Worm (Caenorhabditis elegans) whole organism, L4 larva: Measurements from ENCODE around the gene F46C5.6.

ENCODE experiments used
- F49E8.2 ChIP-seq: sonication (generic microtip); optimal IDR thresholded peaks from 2 replicates; lab custom pipeline; 2016; ENCODE audit warnings: missing compliant biosample characterization, mild to moderate bottlenecking, missing genetic modification characterization, borderline replicate concordance
- T26A8.4 ChIP-seq: fragments of 200-800 bp; sonication (Bioruptor generic); IDR thresholded peaks from 2 replicates; pipeline ENCODE4 v1.3.6; 2022; ENCODE audit warnings: missing genetic modification characterization, missing compliant biosample characterization
- ZK337.2 ChIP-seq: fragments of 200-800 bp; sonication (Bioruptor generic); IDR thresholded peaks from 2 replicates; pipeline ENCODE4 v1.3.6; 2022; ENCODE audit warnings: missing genetic modification reagents, missing genetic modification characterization, missing compliant biosample characterization
- ZK546.5 ChIP-seq, 2 experiments: sonication (generic microtip); optimal IDR thresholded peaks; 2 replicates each; lab custom pipeline; 2017; ENCODE audit warnings: missing biosample characterization in 2 of 2, missing genetic modification characterization in 2 of 2
- aha-1 ChIP-seq: fragments of 150-350 bp; peaks from one replicate; lab custom pipeline; 2014; ENCODE audit warnings: missing biosample characterization, missing genetic modification characterization
- aly-2 ChIP-seq: sonication (generic microtip); optimal IDR thresholded peaks from 2 replicates; lab custom pipeline; 2018; ENCODE audit warnings: missing biosample characterization, missing genetic modification characterization
- arid-1 ChIP-seq: fragments of 200-800 bp; sonication (Bioruptor generic); conservative IDR thresholded peaks from 2 replicates; pipeline ENCODE4 v1.3.6; 2022; ENCODE audit warnings: missing genetic modification reagents, missing genetic modification characterization, missing compliant biosample characterization
- attf-4 ChIP-seq: sonication (generic microtip); optimal IDR thresholded peaks from 3 replicates; lab custom pipeline; 2017; ENCODE audit warnings: missing biosample characterization, missing genetic modification characterization
- daf-16 ChIP-seq, 3 experiments: sonication (generic microtip); optimal IDR thresholded peaks; 2 replicates each; lab custom pipeline; 2016 to 2017; ENCODE audit warnings: missing genetic modification characterization in 3 of 3, missing genetic modification reagents in 3 of 3, mild to moderate bottlenecking in 2 of 3, missing compliant biosample characterization in 2 of 3, missing biosample characterization in 1 of 3, moderate library complexity in 1 of 3
- daf-19 ChIP-seq: fragments of 200-800 bp; sonication (Bioruptor generic); conservative IDR thresholded peaks from 2 replicates; pipeline ENCODE4 v1.3.6; 2022; ENCODE audit warnings: missing genetic modification characterization, missing compliant biosample characterization
- dmd-8 ChIP-seq: fragments of 200-800 bp; sonication (Bioruptor generic); IDR thresholded peaks from 2 replicates; pipeline ENCODE4 v1.3.6; 2022; ENCODE audit warnings: missing genetic modification characterization, missing compliant biosample characterization
- dpl-1 ChIP-seq: fragments of 150-350 bp; optimal IDR thresholded peaks from 2 replicates; lab custom pipeline; 2014; ENCODE audit warnings: missing biosample characterization, missing genetic modification reagents, missing genetic modification characterization
- egl-27 ChIP-seq: sonication (generic microtip); optimal IDR thresholded peaks from 3 replicates; lab custom pipeline; 2017; ENCODE audit warnings: missing biosample characterization, missing genetic modification reagents, missing genetic modification characterization
- egl-43 ChIP-seq: fragments of 200-800 bp; sonication (Bioruptor generic); IDR thresholded peaks from 2 replicates; pipeline ENCODE4 v1.3.6; 2022; ENCODE audit warnings: missing genetic modification reagents, missing genetic modification characterization, missing compliant biosample characterization
- fkh-10 ChIP-seq: fragments of 150-350 bp; optimal IDR thresholded peaks from 2 replicates; lab custom pipeline; 2014; ENCODE audit warnings: missing biosample characterization, missing genetic modification reagents, missing genetic modification characterization
- fos-1 ChIP-seq: fragments of 150-350 bp; optimal IDR thresholded peaks from 2 replicates; lab custom pipeline; 2014; ENCODE audit warnings: missing biosample characterization, missing genetic modification characterization
- hlh-11 ChIP-seq: fragments of 200-800 bp; sonication (Bioruptor generic); optimal IDR thresholded peaks from 2 replicates; lab custom pipeline; 2018; ENCODE audit warnings: mild to moderate bottlenecking, missing genetic modification characterization, missing compliant biosample characterization
- hmg-1.1 ChIP-seq: fragments of 200-800 bp; sonication (Bioruptor generic); IDR thresholded peaks from 2 replicates; pipeline ENCODE4 v1.3.6; 2022; ENCODE audit warnings: missing genetic modification reagents, missing genetic modification characterization, missing compliant biosample characterization
- lir-3 ChIP-seq: sonication (generic microtip); optimal IDR thresholded peaks from 2 replicates; lab custom pipeline; 2016; ENCODE audit warnings: mild to moderate bottlenecking, missing genetic modification characterization, missing compliant biosample characterization
- madf-5 ChIP-seq, 2 experiments: fragments of 200-800 bp; sonication (Bioruptor generic); IDR thresholded peaks; 2 replicates each; pipeline ENCODE4 v1.3.6; 2022; ENCODE audit warnings: missing compliant biosample characterization in 2 of 2, missing genetic modification characterization in 2 of 2
- madf-9 ChIP-seq: fragments of 200-800 bp; sonication (Bioruptor generic); conservative IDR thresholded peaks from 2 replicates; pipeline ENCODE4 v1.3.6; 2022; ENCODE audit warnings: missing genetic modification reagents, missing genetic modification characterization, missing compliant biosample characterization
- mdl-1 ChIP-seq, 2 experiments: fragments of 150-350 bp in 1 of 2; sonication (generic microtip) in 1 of 2; optimal IDR thresholded peaks; 2 replicates each; lab custom pipeline; 2014 to 2017; ENCODE audit warnings: missing biosample characterization in 2 of 2, missing genetic modification characterization in 2 of 2
- mdt-29 ChIP-seq: fragments of 200-800 bp; sonication (Bioruptor generic); IDR thresholded peaks from 2 replicates; pipeline ENCODE4 v1.3.6; 2022; ENCODE audit warnings: missing genetic modification reagents, missing genetic modification characterization, missing compliant biosample characterization
- mep-1 ChIP-seq: fragments of 150-350 bp; sonication (generic microtip); optimal IDR thresholded peaks from 3 replicates; lab custom pipeline; 2014; ENCODE audit warnings: missing biosample characterization, missing genetic modification characterization
- mxl-2 ChIP-seq: fragments of 200-800 bp; sonication (Bioruptor generic); conservative IDR thresholded peaks from 2 replicates; pipeline ENCODE4 v1.3.6; 2022; ENCODE audit warnings: missing genetic modification reagents, missing genetic modification characterization, missing compliant biosample characterization
- nhr-102 ChIP-seq: sonication (generic microtip); optimal IDR thresholded peaks from 2 replicates; lab custom pipeline; 2016; ENCODE audit warnings: mild to moderate bottlenecking, missing genetic modification characterization, moderate library complexity, missing compliant biosample characterization
- nhr-237 ChIP-seq: sonication (generic microtip); optimal IDR thresholded peaks from 2 replicates; lab custom pipeline; 2017; ENCODE audit warnings: missing biosample characterization, missing genetic modification characterization
- nhr-41 ChIP-seq: fragments of 200-800 bp; sonication (Bioruptor generic); IDR thresholded peaks from 2 replicates; pipeline ENCODE4 v1.3.6; 2022; ENCODE audit warnings: missing genetic modification reagents, missing genetic modification characterization, missing compliant biosample characterization
- nhr-42 ChIP-seq: fragments of 200-800 bp; sonication (Bioruptor generic); IDR thresholded peaks from 2 replicates; pipeline ENCODE4 v1.3.6; 2022; ENCODE audit warnings: missing genetic modification characterization, missing compliant biosample characterization
- nhr-6 ChIP-seq: fragments of 150-350 bp; optimal IDR thresholded peaks from 2 replicates; lab custom pipeline; 2014; ENCODE audit warnings: missing biosample characterization, missing genetic modification characterization
- nhr-77 ChIP-seq: fragments of 150-350 bp; optimal IDR thresholded peaks from 2 replicates; lab custom pipeline; 2014; ENCODE audit warnings: missing biosample characterization, missing genetic modification characterization
- pha-4 ChIP-seq, 2 experiments: fragments of 150-350 bp in 1 of 2; fragments of 200-800 bp in 1 of 2; sonication (Bioruptor generic) in 1 of 2; IDR thresholded peaks in 1 of 2; optimal IDR thresholded peaks in 1 of 2; 2 replicates each; pipeline versions ENCODE4 v1.3.6 to Lab custom; 2014 to 2022; ENCODE audit warnings: missing genetic modification characterization in 2 of 2, missing genetic modification reagents in 2 of 2, missing biosample characterization in 1 of 2, missing compliant biosample characterization in 1 of 2
- php-3 ChIP-seq: fragments of 200-800 bp; sonication (Bioruptor generic); IDR thresholded peaks from 2 replicates; pipeline ENCODE4 v1.3.6; 2022; ENCODE audit warnings: missing genetic modification reagents, missing genetic modification characterization, missing compliant biosample characterization
- pqm-1 ChIP-seq: sonication (generic microtip); optimal IDR thresholded peaks from 2 replicates; lab custom pipeline; 2017; ENCODE audit warnings: missing biosample characterization, missing genetic modification characterization
- rbr-2 ChIP-seq: sonication (generic microtip); optimal IDR thresholded peaks from 2 replicates; lab custom pipeline; 2016; ENCODE audit warnings: missing genotype, missing genetic modification characterization, missing compliant biosample characterization
- saeg-2 ChIP-seq: fragments of 200-800 bp; sonication (Bioruptor generic); IDR thresholded peaks from 2 replicates; pipeline ENCODE4 v1.3.6; 2022; ENCODE audit warnings: missing genetic modification reagents, missing genetic modification characterization, missing compliant biosample characterization
- set-16 ChIP-seq: fragments of 200-800 bp; sonication (Bioruptor generic); IDR thresholded peaks from 2 replicates; pipeline ENCODE4 v1.3.6; 2022; ENCODE audit warnings: missing genetic modification reagents, missing genetic modification characterization, missing compliant biosample characterization
- skn-1 ChIP-seq: fragments of 150-350 bp; optimal IDR thresholded peaks from 2 replicates; lab custom pipeline; 2014; ENCODE audit warnings: missing biosample characterization, missing genetic modification characterization
- snpc-4 ChIP-seq: fragments of 150-350 bp; optimal IDR thresholded peaks from 2 replicates; lab custom pipeline; 2014; ENCODE audit warnings: missing biosample characterization, missing genetic modification characterization
- spr-3 ChIP-seq: fragments of 200-800 bp; sonication (Bioruptor generic); optimal IDR thresholded peaks from 2 replicates; lab custom pipeline; 2018; ENCODE audit warnings: mild to moderate bottlenecking, missing genetic modification characterization, missing compliant biosample characterization
- unc-130 ChIP-seq: sonication (generic microtip); optimal IDR thresholded peaks from 2 replicates; lab custom pipeline; 2016; ENCODE audit warnings: missing genetic modification reagents, missing genetic modification characterization, missing compliant biosample characterization
- unc-62 ChIP-seq, 3 experiments: fragments of 150-350 bp in 1 of 3; sonication (generic microtip); optimal IDR thresholded peaks in 2 of 3; peaks in 1 of 3; 1 replicate in 1 of 3; 2 replicates in 2 of 3; lab custom pipeline; 2014 to 2017; ENCODE audit warnings: missing biosample characterization in 3 of 3, missing genetic modification characterization in 3 of 3, missing genetic modification reagents in 3 of 3, missing genotype in 1 of 3
- zag-1 ChIP-seq: fragments of 150-350 bp; optimal IDR thresholded peaks from 2 replicates; lab custom pipeline; 2014; ENCODE audit warnings: missing biosample characterization, missing genetic modification characterization

The F46C5.6 gene

DNA sequence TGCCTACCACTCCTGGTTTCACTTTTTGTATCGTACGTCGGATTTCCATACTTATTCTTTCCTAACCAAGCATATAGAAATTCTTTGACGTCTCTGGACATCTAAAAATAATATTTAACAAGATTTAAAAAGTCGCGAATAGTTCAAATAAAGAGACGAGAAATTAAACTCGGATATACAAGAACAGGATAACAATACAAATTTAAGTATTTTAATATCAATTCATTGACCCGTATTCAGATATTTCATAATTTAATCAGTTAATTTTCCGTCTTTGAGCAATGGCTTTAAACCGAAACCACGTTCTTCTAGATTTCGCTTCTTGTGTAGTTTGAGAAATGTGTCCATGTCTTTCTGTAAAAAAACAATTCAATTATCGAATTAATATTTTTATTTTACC, 39.2 kb upstream of the F46C5.6 start, which contains the start of gene rha-1:
rha-1 (minus strand) TSS at position 101 of the 400 bp plus-strand sequence.
- TF ChIP-seq skn-1 (no peak), pqm-1 (no peak), madf-9 (no peak), egl-27 (no peak), nhr-77 (tag; lab: Kevin White, UChicago) (no peak), spr-3 (GFP tag; lab: Kevin White, UChicago) (no peak), aha-1 (tag; lab: Kevin White, UChicago) (no peak), ZK337.2 (no peak), dpl-1 (GFP tag; lab: Kevin White, UChicago) (no peak), T26A8.4 (GFP tag; lab: Robert Waterston, UW) (no peak), aly-2 (tag; lab: Kevin White, UChicago) (no peak), arid-1 (GFP tag; lab: Robert Waterston, UW) (no peak), daf-16 (GFP tag; optimal IDR thresholded peaks at IDR 0.05; lab: Kevin White, UChicago) (no peak), daf-16 (tag; optimal IDR thresholded peaks at IDR 0.05; lab: Kevin White, UChicago) (no peak), nhr-237 (tag; lab: Kevin White, UChicago) (no peak), hmg-1.1 (GFP tag; lab: Robert Waterston, UW) (no peak), ZK546.5 (tag; optimal IDR thresholded peaks at IDR 0.05; lab: Kevin White, UChicago) (no peak), nhr-6 (tag; lab: Kevin White, UChicago) (no peak), attf-4 (no peak), fkh-10 (no peak)

- TF ChIP-seq egl-43 (GFP tag; lab: Robert Waterston, UW), result 0 out of 2 replicates have a peak, but pooled peaks have one; percentile 49
- 0 out of 2 replicates have a peak, but pooled peaks have one; percentile 26 for TF ChIP-seq arid-1 (GFP tag; lab: Robert Waterston, UW)
- no peak for TF ChIP-seq php-3 (GFP tag; lab: Robert Waterston, UW)
- TF ChIP-seq nhr-102 (tag; lab: Kevin White, UChicago), result no peak
- TF ChIP-seq set-16 (GFP tag; lab: Robert Waterston, UW), result peak; percentile 58
These were observed 34.2 kb upstream of the F46C5.6 start for ce11 chrII:8878528-8878927.

ce11 chrII:8877032-8877985, 33.0 kb upstream of the F46C5.6 start:
- TF ChIP-seq set-16 (GFP tag; lab: Robert Waterston, UW), result peak; percentile 44; the same call in 1 of the 2 replicates
- TF ChIP-seq fos-1 (tag; lab: Kevin White, UChicago), result no peak
- TF ChIP-seq unc-130, result peak; percentile 13
- TF ChIP-seq egl-43 (GFP tag; lab: Robert Waterston, UW), result 0 out of 2 replicates have a peak, but pooled peaks have one; percentile 37
- 0 out of 2 replicates have a peak, but pooled peaks have one; percentile 52 for TF ChIP-seq dmd-8 (GFP tag; lab: Robert Waterston, UW)
- no peak for TF ChIP-seq daf-19 (GFP tag; lab: Robert Waterston, UW)
- TF ChIP-seq F49E8.2, result peak; percentile 55
- 0 out of 2 replicates have a peak, but pooled peaks have one; percentile 9 for TF ChIP-seq php-3 (GFP tag; lab: Robert Waterston, UW)
- TF ChIP-seq unc-62 (GFP tag; optimal IDR thresholded peaks at IDR 0.05 in 1 of 2; lab: Kevin White, UChicago), result peak in 1 of 2 experiments; percentile 51
- no peak for TF ChIP-seq unc-62 (tag; optimal IDR thresholded peaks at IDR 0.05; lab: Kevin White, UChicago)
- 0 out of 2 replicates have a peak, but pooled peaks have one; percentile 50 for TF ChIP-seq T26A8.4 (GFP tag; lab: Robert Waterston, UW)
- no peak for TF ChIP-seq madf-5 (GFP tag; IDR thresholded peaks at IDR 0.05; lab: Robert Waterston, UW)
- TF ChIP-seq snpc-4, result peak; percentile 34

- no peak for TF ChIP-seq mxl-2 (GFP tag; lab: Robert Waterston, UW)
- TF ChIP-seq zag-1 (tag; lab: Kevin White, UChicago), result no peak
- TF ChIP-seq mdl-1 (tag; optimal IDR thresholded peaks at IDR 0.05; lab: Kevin White, UChicago), result no peak
- TF ChIP-seq mep-1 (tag; lab: Kevin White, UChicago), result no peak
- TF ChIP-seq mdt-29 (GFP tag; lab: Robert Waterston, UW), result no peak
- no peak for TF ChIP-seq saeg-2 (GFP tag; lab: Robert Waterston, UW)
- TF ChIP-seq egl-27, result no peak
- no peak for TF ChIP-seq rbr-2 (tag; lab: Kevin White, UChicago)
- no peak for TF ChIP-seq daf-16 (GFP tag; optimal IDR thresholded peaks at IDR 0.05; lab: Kevin White, UChicago)
- TF ChIP-seq daf-16 (tag; optimal IDR thresholded peaks at IDR 0.05; lab: Kevin White, UChicago), result no peak
- TF ChIP-seq pha-4 (GFP tag; IDR thresholded peaks at IDR 0.05; lab: Robert Waterston, UW), result no peak
- TF ChIP-seq pha-4 (tag; optimal IDR thresholded peaks at IDR 0.05; lab: Kevin White, UChicago), result no peak
- no peak for TF ChIP-seq hmg-1.1 (GFP tag; lab: Robert Waterston, UW)
- TF ChIP-seq nhr-41, result no peak
- TF ChIP-seq nhr-42 (GFP tag; lab: Robert Waterston, UW), result no peak
- no peak for TF ChIP-seq snpc-4
- TF ChIP-seq lir-3 (tag; lab: Kevin White, UChicago), result no peak
- TF ChIP-seq hlh-11, result no peak
These were observed 29.5 kb upstream of the F46C5.6 start, which contains the start of gene T07D4.2 for ce11 chrII:8873842-8874241. Gene T07D4.2 (minus strand): TSS chrII:8873942.
